ENCODE assay signal across 5 worm cellular contexts in the genomic region with DNA sequence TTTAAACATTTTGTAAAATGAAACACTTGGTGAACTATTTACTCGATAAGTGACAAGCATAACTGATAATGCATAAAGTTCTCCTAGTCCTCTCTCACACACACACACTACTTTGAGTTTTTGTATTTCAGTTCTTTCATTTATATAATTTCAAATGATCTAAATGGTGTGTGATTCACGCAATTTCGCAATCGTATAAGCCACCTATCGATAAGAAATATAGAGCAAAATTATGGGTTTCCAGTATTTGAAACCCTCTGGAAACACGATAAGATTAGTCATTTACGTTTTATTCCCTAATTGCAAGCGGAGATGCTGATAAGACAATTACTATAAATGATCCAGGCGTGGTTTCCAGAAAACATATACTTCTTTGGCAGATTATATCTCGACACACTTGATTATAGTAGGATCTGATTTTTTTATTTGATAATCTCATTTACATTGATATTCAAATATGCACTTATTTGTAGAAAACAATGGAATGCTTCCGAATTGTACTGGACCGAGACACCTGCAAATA.
TF ChIP-seq lines count a peak whose summit lies in the region.

TSS of gene arrd-3 (plus strand) at position 473 of the 523 bp plus-strand sequence.

TF ChIP-seq in whole organism, L1 larva, 84 proteins besides CTCF, POLR2A, EP300 and RAD21:
- TF ChIP-seq fkh-10 (GFP tag; optimal IDR thresholded peaks at IDR 0.05; lab: Kevin White, UChicago): no peak
- no peak for TF ChIP-seq unc-30 (tag; optimal IDR thresholded peaks at IDR 0.05; lab: Kevin White, UChicago)
- TF ChIP-seq elt-2 (tag; optimal IDR thresholded peaks at IDR 0.05; lab: Kevin White, UChicago): peak; percentile 66
- TF ChIP-seq tlp-1 (tag; optimal IDR thresholded peaks at IDR 0.05; lab: Kevin White, UChicago): peak; percentile 10

TF ChIP-seq in whole organism, L2 larva, 48 proteins besides CTCF, POLR2A, EP300 and RAD21:
- TF ChIP-seq sma-9 (GFP tag; optimal IDR thresholded peaks at IDR 0.05; lab: Kevin White, UChicago) (peak; percentile 18), sma-9 (tag; optimal IDR thresholded peaks at IDR 0.05; lab: Kevin White, UChicago) (no peak), ztf-11 (tag; optimal IDR thresholded peaks at IDR 0.05; lab: Kevin White, UChicago) (no peak), nhr-23 (tag; optimal IDR thresholded peaks at IDR 0.05; lab: Kevin White, UChicago) (no peak), ZK546.5 (tag; optimal IDR thresholded peaks at IDR 0.05; lab: Kevin White, UChicago) (no peak), fos-1 (tag; optimal IDR thresholded peaks at IDR 0.05; lab: Kevin White, UChicago) (peak; percentile 94), R02D3.7 (tag; optimal IDR thresholded peaks at IDR 0.05; lab: Kevin White, UChicago) (no peak), gmeb-1 (tag; optimal IDR thresholded peaks at IDR 0.05; lab: Kevin White, UChicago) (peak; percentile 7), mdl-1 (tag; optimal IDR thresholded peaks at IDR 0.05; lab: Kevin White, UChicago) (no peak), Y55F3AM.14 (GFP tag; optimal IDR thresholded peaks at IDR 0.05; lab: Kevin White, UChicago) (no peak)

TF ChIP-seq in whole organism, L3 larva, 47 proteins besides CTCF, POLR2A, EP300 and RAD21:
- TF ChIP-seq pha-4 (tag; optimal IDR thresholded peaks at IDR 0.05; lab: Kevin White, UChicago): no peak
- TF ChIP-seq aly-2 (tag; optimal IDR thresholded peaks at IDR 0.05; lab: Kevin White, UChicago): no peak
- TF ChIP-seq nhr-11 (tag; optimal IDR thresholded peaks at IDR 0.05; lab: Kevin White, UChicago): no peak
- no peak for TF ChIP-seq mdl-1 (tag; optimal IDR thresholded peaks at IDR 0.05; lab: Kevin White, UChicago)
- TF ChIP-seq elt-2 (tag; optimal IDR thresholded peaks at IDR 0.05; lab: Kevin White, UChicago): peak; percentile 73
- TF ChIP-seq ZK546.5 (tag; optimal IDR thresholded peaks at IDR 0.05; lab: Kevin White, UChicago): no peak
- no peak for TF ChIP-seq ceh-82 (tag; optimal IDR thresholded peaks at IDR 0.05; lab: Kevin White, UChicago)
- no peak for TF ChIP-seq lsy-12 (tag; optimal IDR thresholded peaks at IDR 0.05; lab: Kevin White, UChicago)
- no peak for TF ChIP-seq nhr-28 (tag; optimal IDR thresholded peaks at IDR 0.05; lab: Kevin White, UChicago)
- no peak for TF ChIP-seq elt-3 (tag; optimal IDR thresholded peaks at IDR 0.05; lab: Kevin White, UChicago)
- TF ChIP-seq pqm-1 (tag; optimal IDR thresholded peaks at IDR 0.05; lab: Kevin White, UChicago): peak; percentile 87
- no peak for TF ChIP-seq zag-1 (tag; optimal IDR thresholded peaks at IDR 0.05; lab: Kevin White, UChicago)
- no peak for TF ChIP-seq nhr-25 (tag; optimal IDR thresholded peaks at IDR 0.05; lab: Kevin White, UChicago)
- TF ChIP-seq R02D3.7 (tag; optimal IDR thresholded peaks at IDR 0.05; lab: Kevin White, UChicago): no peak

TF ChIP-seq in whole organism, L4 larva, 104 proteins besides CTCF, POLR2A, EP300 and RAD21:
- peak; percentile 27 for TF ChIP-seq nhr-28 (tag; optimal IDR thresholded peaks at IDR 0.05; lab: Kevin White, UChicago)
- no peak for TF ChIP-seq madf-9 (GFP tag; conservative IDR thresholded peaks at IDR 0.05; lab: Robert Waterston, UW)
- no peak for TF ChIP-seq nhr-76 (tag; optimal IDR thresholded peaks at IDR 0.05; lab: Kevin White, UChicago)
- peak in 1 of 2 experiments; percentile 58 for TF ChIP-seq unc-62 (GFP tag; optimal IDR thresholded peaks at IDR 0.05 in 1 of 2; lab: Kevin White, UChicago)
- TF ChIP-seq unc-62 (tag; optimal IDR thresholded peaks at IDR 0.05; lab: Kevin White, UChicago): no peak
- peak; percentile 75 for TF ChIP-seq pqm-1 (tag; optimal IDR thresholded peaks at IDR 0.05; lab: Kevin White, UChicago)
- peak; percentile 29; the same call in 1 of the 2 replicates for TF ChIP-seq dmd-6 (GFP tag; IDR thresholded peaks at IDR 0.05; lab: Robert Waterston, UW)
- TF ChIP-seq dve-1 (tag; optimal IDR thresholded peaks at IDR 0.05; lab: Kevin White, UChicago; ENCODE audit: insufficient read depth): no peak
- no peak for TF ChIP-seq zag-1 (tag; optimal IDR thresholded peaks at IDR 0.05; lab: Kevin White, UChicago)
- TF ChIP-seq fos-1 (tag; optimal IDR thresholded peaks at IDR 0.05; lab: Kevin White, UChicago): no peak
- TF ChIP-seq hlh-11 (tag; optimal IDR thresholded peaks at IDR 0.05; lab: Kevin White, UChicago): peak; percentile 23

TF ChIP-seq in whole organism, young adult, 124 proteins besides CTCF, POLR2A, EP300 and RAD21:
- no peak for TF ChIP-seq ztf-22 (GFP tag; optimal IDR thresholded peaks at IDR 0.05; lab: Kevin White, UChicago)
- no peak for TF ChIP-seq ztf-25 (GFP tag; IDR thresholded peaks at IDR 0.05; lab: Robert Waterston, UW)
- TF ChIP-seq ceh-40 (GFP tag; IDR thresholded peaks at IDR 0.05; lab: Robert Waterston, UW): no peak
- TF ChIP-seq nhr-80 (tag; optimal IDR thresholded peaks at IDR 0.05; lab: Kevin White, UChicago): peak; percentile 49
TF ChIP-seq in whole organism, young adult: peak in this region for 1.
